Fruit fly (Drosophila melanogaster) whole organism, larva: ENCODE measurements around the gene Usp7.

Experiments used
- noc ChIP-seq: fragments of 200-800 bp; sonication (Bioruptor generic); optimal IDR thresholded peaks from 3 replicates; lab custom pipeline; 2019; ENCODE audit warnings: missing biosample characterization, mild to moderate bottlenecking, missing genetic modification characterization, moderate library complexity

The Usp7 gene

dm6 chrX:11992668-11993067 is 36.2 kb downstream of the Usp7 start, which contains the start of gene CG18130:
Gene CG18130, minus strand, starts transcription at chrX:11992768.
- TF ChIP-seq noc (tag; lab: Kevin White, UChicago): no peak

- no peak for TF ChIP-seq noc (tag; lab: Kevin White, UChicago)
Observed at dm6 chrX:11988912-11989311, 39.9 kb downstream of the Usp7 start, which contains the start of gene tsg. Gene tsg, minus strand, starts transcription at chrX:11988948.

dm6 chrX:11987664-11988063 is 41.2 kb downstream of the Usp7 start, which contains the start of gene gd:
Gene gd, minus strand, starts transcription at chrX:11987764.
- no peak for TF ChIP-seq noc (tag; lab: Kevin White, UChicago)

dm6 chrX:11984987-11985386 is 43.8 kb downstream of the Usp7 start, which contains the start of gene cac:
Gene cac, minus strand, starts transcription at chrX:11985087.
- no peak for TF ChIP-seq noc (tag; lab: Kevin White, UChicago)

dm6 chrX:11983838-11984237 is 45.0 kb downstream of the Usp7 start:
- TF ChIP-seq noc (tag; lab: Kevin White, UChicago): no peak
